Fruit fly (Drosophila melanogaster) whole organism, embryonic: ENCODE results near the gene BthD.

Experiments
- BEAF-32 ChIP-seq: fragments of 200-800 bp; sonication (Bioruptor generic); optimal IDR thresholded peaks from 3 replicates; lab custom pipeline; 2017; ENCODE audit warnings: missing biosample characterization, missing genetic modification characterization, mild to moderate bottlenecking, moderate library complexity, missing genetic modification reagents
- CG10366 ChIP-seq: fragments of 200-800 bp; sonication (Bioruptor generic); IDR thresholded peaks from 2 replicates; pipeline ENCODE4 v1.3.6; 2022; ENCODE audit warnings: missing biosample characterization, missing genetic modification characterization
- CG11093 ChIP-seq: fragments of 200-800 bp; sonication (Bioruptor generic); IDR thresholded peaks from 3 replicates; pipeline ENCODE4 v1.3.6; 2022; ENCODE audit warnings: missing biosample characterization, missing genetic modification characterization
- CG12299 ChIP-seq: fragments of 200-800 bp; sonication (Bioruptor generic); optimal IDR thresholded peaks from 2 replicates; lab custom pipeline; 2018; ENCODE audit warnings: missing biosample characterization, mild to moderate bottlenecking, missing genetic modification characterization
- CG14710 ChIP-seq: fragments of 200-800 bp; sonication (Bioruptor generic); optimal IDR thresholded peaks from 3 replicates; lab custom pipeline; 2019; ENCODE audit warnings: missing biosample characterization, mild to moderate bottlenecking, missing genetic modification characterization, moderate library complexity
- CG18619 ChIP-seq: fragments of 200-800 bp; sonication (Bioruptor generic); optimal IDR thresholded peaks from 3 replicates; lab custom pipeline; 2017; ENCODE audit warnings: missing biosample characterization, mild to moderate bottlenecking, missing genetic modification characterization
- CG2875 ChIP-seq: fragments of 200-800 bp; sonication (Bioruptor generic); optimal IDR thresholded peaks from 2 replicates; lab custom pipeline; 2017; ENCODE audit warnings: missing biosample characterization, mild to moderate bottlenecking, missing genetic modification characterization, missing genetic modification reagents
- CG4360 ChIP-seq: fragments of 200-800 bp; sonication (Bioruptor generic); IDR thresholded peaks from 2 replicates; pipeline ENCODE4 v1.3.6; 2022; ENCODE audit warnings: missing biosample characterization, missing genetic modification characterization
- CG6791 ChIP-seq: fragments of 200-800 bp; sonication (Bioruptor generic); IDR thresholded peaks from 3 replicates; pipeline ENCODE4 v1.3.6; 2022; ENCODE audit warnings: missing biosample characterization, missing genetic modification characterization; ENCODE audit not compliant: partially characterized antibody
- CG8388 ChIP-seq: fragments of 200-800 bp; sonication (Bioruptor generic); optimal IDR thresholded peaks from 2 replicates; lab custom pipeline; 2019; ENCODE audit warnings: missing biosample characterization, mild to moderate bottlenecking, missing genetic modification characterization, moderate library complexity
- CG9437 ChIP-seq: fragments of 200-800 bp; sonication (Bioruptor generic); optimal IDR thresholded peaks from 2 replicates; lab custom pipeline; 2018; ENCODE audit warnings: missing biosample characterization, mild to moderate bottlenecking, missing genetic modification characterization
- D ChIP-seq, 2 experiments: fragments of 200-800 bp in 1 of 2; fragments of >200 bp in 1 of 2; sonication (Bioruptor generic) in 1 of 2; optimal IDR thresholded peaks; 2 replicates in 1 of 2; 3 replicates in 1 of 2; lab custom pipeline; 2017; ENCODE audit warnings: mild to moderate bottlenecking in 1 of 2, missing biosample characterization in 1 of 2, missing genetic modification characterization in 1 of 2, missing genetic modification reagents in 1 of 2
- Ets65A ChIP-seq: fragments of 200-800 bp; sonication (Bioruptor generic); peaks from one replicate; lab custom pipeline; 2016; ENCODE audit warnings: missing biosample characterization, missing genetic modification characterization
- Mrtf ChIP-seq: fragments of 200-800 bp; sonication (Bioruptor generic); IDR thresholded peaks from 3 replicates; pipeline ENCODE4 v1.3.6; 2022; ENCODE audit warnings: missing biosample characterization, missing genetic modification characterization
- NfI ChIP-seq: fragments of 200-800 bp; sonication (Bioruptor generic); optimal IDR thresholded peaks from 3 replicates; lab custom pipeline; 2018; ENCODE audit warnings: missing biosample characterization, mild to moderate bottlenecking, missing genetic modification characterization, moderate library complexity
- Rx ChIP-seq: fragments of 200-800 bp; sonication (Bioruptor generic); IDR thresholded peaks from 2 replicates; pipeline ENCODE4 v1.3.6; 2022; ENCODE audit warnings: missing biosample characterization, missing genetic modification characterization
- Scr ChIP-seq: fragments of 200-800 bp; sonication (Bioruptor generic); IDR thresholded peaks from 2 replicates; pipeline ENCODE4 v1.3.6; 2022; ENCODE audit warnings: missing biosample characterization, missing genetic modification characterization; ENCODE audit not compliant: partially characterized antibody
- ase ChIP-seq: fragments of 200-800 bp; sonication (Bioruptor generic); IDR thresholded peaks from 3 replicates; pipeline ENCODE4 v1.3.6; 2022; ENCODE audit warnings: missing biosample characterization, missing genetic modification characterization
- hkb ChIP-seq, 2 experiments: fragments of 200-800 bp in 1 of 2; fragments of >200 bp in 1 of 2; sonication (Bioruptor generic) in 1 of 2; IDR thresholded peaks in 1 of 2; optimal IDR thresholded peaks in 1 of 2; 2 replicates each; pipeline versions ENCODE4 v1.3.6 to Lab custom; 2017 to 2022; ENCODE audit warnings: missing biosample characterization in 1 of 2, missing genetic modification characterization in 1 of 2
- mirr ChIP-seq: fragments of 200-800 bp; sonication (Bioruptor generic); optimal IDR thresholded peaks from 3 replicates; lab custom pipeline; 2018; ENCODE audit warnings: missing biosample characterization, mild to moderate bottlenecking, missing genetic modification characterization
- peb ChIP-seq: fragments of 200-800 bp; sonication (Bioruptor generic); IDR thresholded peaks from 2 replicates; pipeline ENCODE4 v1.3.6; 2022; ENCODE audit warnings: missing biosample characterization, missing genetic modification characterization
- row ChIP-seq: fragments of 200-800 bp; sonication (Bioruptor generic); IDR thresholded peaks from 3 replicates; pipeline ENCODE4 v1.3.6; 2022; ENCODE audit warnings: missing biosample characterization, missing genetic modification characterization
- sug ChIP-seq: fragments of 200-800 bp; optimal IDR thresholded peaks from 2 replicates; lab custom pipeline; 2019; ENCODE audit warnings: missing biosample characterization, mild to moderate bottlenecking, missing genetic modification characterization, moderate library complexity
- ttk ChIP-seq: fragments of 200-800 bp; sonication (Bioruptor generic); IDR thresholded peaks from 2 replicates; pipeline ENCODE4 v2.1.2; 2022; ENCODE audit warnings: missing biosample characterization, missing genetic modification characterization
- vvl ChIP-seq: fragments of 200-800 bp; sonication (Bioruptor generic); IDR thresholded peaks from 2 replicates; pipeline ENCODE4 v1.3.6; 2022; ENCODE audit warnings: missing biosample characterization, missing genetic modification characterization
- yki ChIP-seq: fragments of >200 bp; optimal IDR thresholded peaks from 3 replicates; lab custom pipeline; 2018
- zfh1 ChIP-seq: fragments of 200-800 bp; sonication (Bioruptor generic); IDR thresholded peaks from 3 replicates; pipeline ENCODE4 v1.3.6; 2022; ENCODE audit warnings: missing biosample characterization, missing genetic modification characterization

BthD gene

dm6 chrX:13646175-13646574 is 34.2 kb downstream of the BthD start (continued):
- peak; percentile 42 for TF ChIP-seq mirr (GFP tag; lab: Kevin White, UChicago)
- TF ChIP-seq, all 482 proteins: peak for 8

- no peak for TF ChIP-seq hkb (optimal IDR thresholded peaks at IDR 0.05; lab: Kevin White, UChicago)
- TF ChIP-seq hkb (GFP tag; IDR thresholded peaks at IDR 0.05; lab: Robert Waterston, UW), result no peak
- TF ChIP-seq CG10366, result no peak
- no peak for TF ChIP-seq CG8388 (GFP tag; lab: Kevin White, UChicago)
- no peak for TF ChIP-seq CG9437 (GFP tag; lab: Kevin White, UChicago)
- TF ChIP-seq CG11093 (GFP tag; lab: Robert Waterston, UW), result no peak
- no peak for TF ChIP-seq CG2875
- no peak for TF ChIP-seq ase (GFP tag; lab: Robert Waterston, UW)
- no peak for TF ChIP-seq BEAF-32 (GFP tag; lab: Kevin White, UChicago)
- no peak for TF ChIP-seq D (optimal IDR thresholded peaks at IDR 0.05; lab: Kevin White, UChicago)
- no peak for TF ChIP-seq D (GFP tag; optimal IDR thresholded peaks at IDR 0.05; lab: Kevin White, UChicago)
- TF ChIP-seq peb (GFP tag; lab: Robert Waterston, UW), result no peak
- TF ChIP-seq CG18619 (GFP tag; lab: Kevin White, UChicago), result no peak
- no peak for TF ChIP-seq ttk (GFP tag; lab: Robert Waterston, UW)
- no peak for TF ChIP-seq CG6791 (GFP tag; lab: Robert Waterston, UW)
- no peak for TF ChIP-seq Scr (GFP tag; lab: Robert Waterston, UW)
- TF ChIP-seq Mrtf, result no peak
These were observed 36.9 kb downstream of the BthD start for dm6 chrX:13648819-13649218.

- TF ChIP-seq yki (lab: Kevin White, UChicago), result no peak
- peak; percentile 10; the same call in 1 of the 3 replicates for TF ChIP-seq row
- no peak for TF ChIP-seq CG12299 (tag; lab: Kevin White, UChicago)
- TF ChIP-seq Rx (GFP tag; lab: Robert Waterston, UW), result no peak
- no peak for TF ChIP-seq zfh1 (GFP tag; lab: Robert Waterston, UW)
- 0 out of 2 replicates have a peak, but pooled peaks have one; percentile 51 for TF ChIP-seq vvl (GFP tag; lab: Robert Waterston, UW)
- TF ChIP-seq CG14710, result no peak
- TF ChIP-seq CG4360 (GFP tag; lab: Robert Waterston, UW), result peak; percentile 52
- peak; percentile 52 for TF ChIP-seq Ets65A
These were observed 37.9 kb downstream of the BthD start for dm6 chrX:13649801-13650200.

DNA sequence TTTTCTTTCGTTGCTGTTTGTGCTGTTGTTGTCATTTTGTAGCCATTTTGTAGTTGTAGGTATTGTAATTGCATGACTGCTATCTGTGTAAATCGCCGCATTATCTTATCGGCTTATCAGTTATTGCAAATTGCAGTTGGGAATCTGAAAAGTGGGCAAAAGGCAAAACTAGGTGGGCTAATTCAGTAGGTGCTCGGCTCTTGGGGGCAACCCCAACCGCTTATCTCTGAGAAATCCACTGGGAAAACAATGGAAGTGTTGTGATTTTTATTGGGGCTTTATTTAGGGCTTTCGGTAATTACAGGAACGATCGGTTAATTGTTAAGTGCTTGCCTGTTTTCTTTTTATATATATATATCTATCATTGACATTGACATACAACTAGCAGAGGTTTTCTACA is 39.2 kb downstream of the BthD start:
- no peak for TF ChIP-seq NfI (GFP tag; lab: Kevin White, UChicago)
- peak; percentile 53 for TF ChIP-seq sug (tag; lab: Kevin White, UChicago)
